Fruit fly (Drosophila melanogaster): Measurements from ENCODE around the gene TwdlT.

- TF ChIP-seq CG8478 (optimal IDR thresholded peaks at IDR 0.05) (no peak), CTCF (optimal IDR thresholded peaks at IDR 0.05) (no peak)
These were observed 20.2 kb downstream of the TwdlT start for dm6 chr3R:27069201-27069600.
